Worm (Caenorhabditis elegans) whole organism, young adult: ENCODE results near the gene dod-20.

ENCODE experiments used
- B0261.1 ChIP-seq: sonication (generic microtip); optimal IDR thresholded peaks from 2 replicates; lab custom pipeline; 2016; ENCODE audit warnings: mild to moderate bottlenecking, missing genetic modification characterization, moderate library complexity, missing compliant biosample characterization
- ceh-79 ChIP-seq: sonication (generic microtip); optimal IDR thresholded peaks from 2 replicates; lab custom pipeline; 2017; ENCODE audit warnings: mild to moderate bottlenecking, missing genetic modification characterization, missing compliant biosample characterization
- lag-1 ChIP-seq: fragments of 200-800 bp; sonication (Bioruptor generic); IDR thresholded peaks from 2 replicates; pipeline ENCODE4 v1.3.6; 2022; ENCODE audit warnings: missing genetic modification reagents, missing genetic modification characterization, missing compliant biosample characterization
- repo-1 ChIP-seq: sonication (generic microtip); optimal IDR thresholded peaks from 2 replicates; lab custom pipeline; 2017; ENCODE audit warnings: mild to moderate bottlenecking, missing genetic modification characterization, missing compliant biosample characterization
- tlf-1 ChIP-seq: fragments of 200-800 bp; sonication (Bioruptor generic); optimal IDR thresholded peaks from 2 replicates; lab custom pipeline; 2018; ENCODE audit warnings: mild to moderate bottlenecking, missing genetic modification characterization, missing compliant biosample characterization

DNA sequence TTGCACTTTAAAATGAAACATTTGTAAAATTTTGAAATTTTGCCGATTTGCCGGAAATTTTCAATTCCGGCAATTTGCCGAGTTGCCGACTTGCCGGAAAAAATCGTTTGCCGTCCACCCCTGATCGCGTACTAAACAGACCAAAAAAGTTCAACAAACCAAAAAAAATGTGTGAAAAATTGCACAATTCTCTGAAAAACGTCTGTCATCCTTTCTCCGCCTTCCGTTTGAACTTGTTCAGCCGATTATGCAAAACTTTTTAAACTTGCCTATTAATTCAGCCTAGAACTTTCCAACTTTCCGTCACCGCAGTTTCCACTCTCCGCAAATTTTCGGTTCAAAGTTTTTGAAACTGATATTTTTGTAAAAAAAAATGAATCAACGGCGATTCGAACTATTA, 1.9 kb downstream of the dod-20 start, which contains the start of gene B0554.5:
- no peak for TF ChIP-seq tlf-1 (GFP tag; lab: Kevin White, UChicago)
- no peak for TF ChIP-seq ceh-79 (tag; lab: Kevin White, UChicago)
- no peak for TF ChIP-seq repo-1 (tag; lab: Kevin White, UChicago)
- TF ChIP-seq lag-1 (GFP tag; lab: Robert Waterston, UW): no peak
- TF ChIP-seq B0261.1 (tag; lab: Kevin White, UChicago): no peak
